Worm (Caenorhabditis elegans) whole organism, early embryonic: ENCODE results near the gene ulp-1.

ENCODE experiments used
- F13C5.2 ChIP-seq: sonication (generic microtip); optimal IDR thresholded peaks from 2 replicates; lab custom pipeline; 2017; ENCODE audit warnings: mild to moderate bottlenecking, missing genetic modification characterization, inconsistent platforms, missing compliant biosample characterization
- ama-1 ChIP-seq: fragments of 150-350 bp; optimal IDR thresholded peaks from 2 replicates; lab custom pipeline; 2014
- ceh-13 ChIP-seq: fragments of 200-800 bp; sonication (Bioruptor generic); optimal IDR thresholded peaks from 2 replicates; lab custom pipeline; 2018; ENCODE audit warnings: mild to moderate bottlenecking, missing genetic modification characterization, missing compliant biosample characterization
- ets-7 ChIP-seq: sonication (generic microtip); optimal IDR thresholded peaks from 2 replicates; lab custom pipeline; 2016; ENCODE audit warnings: missing genotype, missing genetic modification characterization, missing compliant biosample characterization
- flt-1 ChIP-seq: fragments of 200-800 bp; sonication (Bioruptor generic); IDR thresholded peaks from 2 replicates; pipeline ENCODE4 v1.3.6; 2022; ENCODE audit warnings: missing genetic modification characterization, missing compliant biosample characterization
- hmbx-1 ChIP-seq: sonication (generic microtip); optimal IDR thresholded peaks from 2 replicates; lab custom pipeline; 2016; ENCODE audit warnings: mild to moderate bottlenecking, missing genetic modification characterization, missing compliant biosample characterization
- hmg-4 ChIP-seq: fragments of 200-800 bp; sonication (Bioruptor generic); optimal IDR thresholded peaks from 2 replicates; lab custom pipeline; 2018; ENCODE audit warnings: mild to moderate bottlenecking, missing genetic modification characterization, missing compliant biosample characterization
- hnd-1 ChIP-seq: sonication (generic microtip); optimal IDR thresholded peaks from 2 replicates; lab custom pipeline; 2016; ENCODE audit warnings: missing genetic modification characterization, missing compliant biosample characterization

DNA sequence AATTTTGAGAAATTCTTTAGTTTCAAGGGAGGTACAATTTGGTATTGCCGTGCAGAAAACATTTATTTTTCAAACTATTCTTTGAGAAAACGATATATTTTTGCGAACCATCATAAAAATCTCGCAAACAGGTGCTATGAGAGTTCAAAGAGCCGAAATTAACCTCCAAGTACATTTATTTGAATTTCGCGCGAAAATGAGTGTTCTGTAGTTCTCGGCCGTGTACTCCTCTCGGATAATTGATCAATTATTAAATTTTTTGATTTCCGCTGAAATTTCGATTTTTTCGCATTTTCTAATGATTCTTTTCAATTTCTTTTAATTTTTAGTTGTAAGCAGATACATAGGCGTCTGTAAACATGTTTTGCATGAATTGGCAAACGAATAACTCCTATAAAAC lies 20.6 kb upstream of the ulp-1 start:
- TF ChIP-seq flt-1 (no peak), ama-1 (lab: Kevin White, UChicago) (no peak), ets-7 (tag; lab: Kevin White, UChicago) (no peak), hmg-4 (GFP tag; lab: Kevin White, UChicago) (no peak), hnd-1 (no peak), hmbx-1 (tag; lab: Kevin White, UChicago) (no peak), ceh-13 (GFP tag; lab: Kevin White, UChicago) (no peak), F13C5.2 (no peak)
